Worm (Caenorhabditis elegans) whole organism, L1 larva: ENCODE results near the gene R52.5.

ENCODE experiments used
- aly-2 ChIP-seq: fragments of 150-350 bp; optimal IDR thresholded peaks from 2 replicates; lab custom pipeline; 2014; ENCODE audit warnings: missing biosample characterization, missing genetic modification characterization
- elt-2 ChIP-seq: sonication (generic microtip); optimal IDR thresholded peaks from 2 replicates; lab custom pipeline; 2016; ENCODE audit warnings: missing genetic modification characterization, mild to moderate bottlenecking, inconsistent platforms, missing compliant biosample characterization, missing genetic modification reagents
- hlh-4 ChIP-seq: sonication (generic microtip); optimal IDR thresholded peaks from 2 replicates; lab custom pipeline; 2016; ENCODE audit warnings: mild to moderate bottlenecking, missing genetic modification characterization, missing compliant biosample characterization
- jun-1 ChIP-seq: fragments of 150-350 bp; optimal IDR thresholded peaks from 2 replicates; lab custom pipeline; 2014; ENCODE audit warnings: missing biosample characterization, missing genetic modification reagents, missing genetic modification characterization
- lsy-2 ChIP-seq, 2 experiments: fragments of 150-350 bp; optimal IDR thresholded peaks; 2 replicates each; lab custom pipeline; 2014; ENCODE audit warnings: missing biosample characterization in 2 of 2, missing genetic modification characterization in 2 of 2
- pag-3 ChIP-seq: sonication (generic microtip); optimal IDR thresholded peaks from 2 replicates; lab custom pipeline; 2017; ENCODE audit warnings: missing genetic modification characterization, mild to moderate bottlenecking, missing compliant biosample characterization, antibody characterized with exemption, borderline replicate concordance; ENCODE audit not compliant: insufficient read depth
- snpc-4 ChIP-seq: fragments of 150-350 bp; optimal IDR thresholded peaks from 2 replicates; lab custom pipeline; 2014; ENCODE audit warnings: missing biosample characterization, missing genetic modification characterization
- unc-62 ChIP-seq: fragments of 150-350 bp; optimal IDR thresholded peaks from 2 replicates; lab custom pipeline; 2014; ENCODE audit warnings: missing biosample characterization, missing genetic modification reagents, missing genetic modification characterization
- zag-1 ChIP-seq: fragments of 150-350 bp; optimal IDR thresholded peaks from 2 replicates; lab custom pipeline; 2014; ENCODE audit warnings: missing biosample characterization, missing genetic modification characterization

DNA sequence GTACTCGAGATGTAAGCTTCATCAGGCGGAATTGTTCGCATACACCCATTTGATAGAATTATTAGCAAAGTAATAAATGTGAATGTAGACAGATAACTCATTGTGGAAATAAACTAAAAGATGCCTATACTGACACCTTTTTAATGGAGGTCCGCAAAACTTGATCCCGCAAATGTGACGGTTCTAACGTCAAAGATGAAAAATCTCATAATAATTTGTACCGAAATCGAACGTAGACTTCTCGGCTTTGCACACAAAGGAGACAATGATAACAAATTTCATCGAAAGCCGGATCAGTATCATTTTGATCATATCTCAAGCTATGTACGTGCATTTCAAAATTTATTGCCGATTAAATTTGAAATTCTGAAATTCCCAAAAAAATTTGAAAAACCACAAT lies 1.5 kb downstream of the R52.5 start, which contains the start of gene R52.4:
- TF ChIP-seq snpc-4 (tag; lab: Kevin White, UChicago) = no peak
- TF ChIP-seq aly-2 = no peak
- no peak for TF ChIP-seq elt-2 (tag; lab: Kevin White, UChicago)
- no peak for TF ChIP-seq unc-62
- TF ChIP-seq pag-3 (tag; lab: Kevin White, UChicago) = no peak
- no peak for TF ChIP-seq hlh-4
- no peak for TF ChIP-seq jun-1
- no peak for TF ChIP-seq lsy-2 (tag; optimal IDR thresholded peaks at IDR 0.05; lab: Kevin White, UChicago)
- no peak for TF ChIP-seq zag-1 (tag; lab: Kevin White, UChicago)
